Fruit fly (Drosophila melanogaster) whole organism, embryonic: ENCODE results near the gene CG15333.
A peak's percentile ranks its signal among the peaks of the same experiment; 100 is the strongest.

Experiments
- Ada2b ChIP-seq: fragments of 200-800 bp; sonication (Bioruptor generic); IDR thresholded peaks from 2 replicates; pipeline ENCODE4 v1.3.6; 2022; ENCODE audit warnings: missing biosample characterization, missing genetic modification characterization
- Aef1 ChIP-seq: fragments of 200-800 bp; sonication (Bioruptor generic); IDR thresholded peaks from 3 replicates; pipeline ENCODE4 v1.3.6; 2022; ENCODE audit warnings: missing biosample characterization, missing genetic modification characterization
- Atf6 ChIP-seq: fragments of 200-800 bp; sonication (Bioruptor generic); IDR thresholded peaks from 2 replicates; pipeline ENCODE4 v1.3.6; 2022; ENCODE audit warnings: missing biosample characterization, missing genetic modification characterization
- Bgb ChIP-seq: fragments of 200-800 bp; sonication (Bioruptor generic); IDR thresholded peaks from 2 replicates; pipeline ENCODE4 v1.3.6; 2022; ENCODE audit warnings: missing biosample characterization, missing genetic modification characterization; ENCODE audit not compliant: partially characterized antibody
- CG12071 ChIP-seq: fragments of 200-800 bp; sonication (Bioruptor generic); optimal IDR thresholded peaks from 3 replicates; lab custom pipeline; 2018; ENCODE audit warnings: missing biosample characterization, mild to moderate bottlenecking, missing genetic modification characterization
- CG12299 ChIP-seq: fragments of 200-800 bp; sonication (Bioruptor generic); optimal IDR thresholded peaks from 2 replicates; lab custom pipeline; 2018; ENCODE audit warnings: missing biosample characterization, mild to moderate bottlenecking, missing genetic modification characterization
- CG12769 ChIP-seq: fragments of 200-800 bp; sonication (Bioruptor generic); optimal IDR thresholded peaks from 2 replicates; lab custom pipeline; 2019; ENCODE audit warnings: missing biosample characterization, mild to moderate bottlenecking, missing genetic modification characterization, moderate library complexity
- CG1603 ChIP-seq: fragments of 200-800 bp; sonication (Bioruptor generic); optimal IDR thresholded peaks from 2 replicates; lab custom pipeline; 2019; ENCODE audit warnings: missing biosample characterization, mild to moderate bottlenecking, missing genetic modification characterization, moderate library complexity
- CG1792 ChIP-seq: fragments of 200-800 bp; sonication (Bioruptor generic); optimal IDR thresholded peaks from 2 replicates; lab custom pipeline; 2016; ENCODE audit warnings: missing biosample characterization, missing genetic modification characterization
- CG2120 ChIP-seq: fragments of 200-800 bp; sonication (Bioruptor generic); optimal IDR thresholded peaks from 3 replicates; lab custom pipeline; 2016; ENCODE audit warnings: missing biosample characterization, missing genetic modification characterization
- CG3163 ChIP-seq: fragments of 200-800 bp; sonication (Bioruptor generic); optimal IDR thresholded peaks from 3 replicates; lab custom pipeline; 2016; ENCODE audit warnings: missing biosample characterization, missing genetic modification characterization
- CG32532 ChIP-seq: fragments of 200-800 bp; sonication (Bioruptor generic); IDR thresholded peaks from 2 replicates; pipeline ENCODE4 v1.3.6; 2022; ENCODE audit warnings: missing biosample characterization, missing genetic modification characterization
- CG32767 ChIP-seq: fragments of 200-800 bp; sonication (Bioruptor generic); IDR thresholded peaks from 2 replicates; pipeline ENCODE4 v1.3.6; 2022; ENCODE audit warnings: missing biosample characterization, missing genetic modification characterization
- CG4360 ChIP-seq: fragments of 200-800 bp; sonication (Bioruptor generic); IDR thresholded peaks from 2 replicates; pipeline ENCODE4 v1.3.6; 2022; ENCODE audit warnings: missing biosample characterization, missing genetic modification characterization
- CG4617 ChIP-seq: fragments of 200-800 bp; sonication (Bioruptor generic); optimal IDR thresholded peaks from 3 replicates; lab custom pipeline; 2016; ENCODE audit warnings: missing biosample characterization, missing genetic modification characterization, borderline replicate concordance
- CG6683 ChIP-seq: fragments of 200-800 bp; sonication (Bioruptor generic); optimal IDR thresholded peaks from 2 replicates; lab custom pipeline; 2017; ENCODE audit warnings: missing biosample characterization, mild to moderate bottlenecking, missing genetic modification characterization, missing genetic modification reagents
- CG7786 ChIP-seq: fragments of 200-800 bp; sonication (Bioruptor generic); optimal IDR thresholded peaks from 2 replicates; lab custom pipeline; 2016; ENCODE audit warnings: missing biosample characterization, missing genetic modification characterization
- CG8359 ChIP-seq: fragments of 200-800 bp; sonication (Bioruptor generic); optimal IDR thresholded peaks from 2 replicates; lab custom pipeline; 2017; ENCODE audit warnings: missing biosample characterization, mild to moderate bottlenecking, missing genetic modification characterization, borderline replicate concordance
- CG8765 ChIP-seq: fragments of 200-800 bp; sonication (Bioruptor generic); IDR thresholded peaks from 2 replicates; pipeline ENCODE4 v1.3.6; 2022; ENCODE audit warnings: missing biosample characterization, missing genetic modification characterization
- CG9437 ChIP-seq: fragments of 200-800 bp; sonication (Bioruptor generic); optimal IDR thresholded peaks from 2 replicates; lab custom pipeline; 2018; ENCODE audit warnings: missing biosample characterization, mild to moderate bottlenecking, missing genetic modification characterization
- CHES-1-like ChIP-seq: fragments of 200-800 bp; sonication (Bioruptor generic); optimal IDR thresholded peaks from 2 replicates; lab custom pipeline; 2016; ENCODE audit warnings: missing biosample characterization, missing genetic modification characterization
- Dip3 ChIP-seq: fragments of 200-800 bp; sonication (Bioruptor generic); optimal IDR thresholded peaks from 3 replicates; lab custom pipeline; 2016; ENCODE audit warnings: missing biosample characterization, missing genetic modification characterization
- HmgD ChIP-seq: fragments of 200-800 bp; sonication (Bioruptor generic); optimal IDR thresholded peaks from 3 replicates; lab custom pipeline; 2016; ENCODE audit warnings: missing biosample characterization, missing genetic modification characterization
- Hr39 ChIP-seq: fragments of >200 bp; optimal IDR thresholded peaks from 2 replicates; lab custom pipeline; 2017
- Hr78 ChIP-seq, 2 experiments: fragments of 200-800 bp in 1 of 2; fragments of >200 bp in 1 of 2; sonication (Bioruptor generic) in 1 of 2; optimal IDR thresholded peaks; 2 replicates each; lab custom pipeline; 2017 to 2019; ENCODE audit warnings: missing biosample characterization in 2 of 2, missing genetic modification characterization in 2 of 2, mild to moderate bottlenecking in 1 of 2, moderate library complexity in 1 of 2
- Lpt ChIP-seq: fragments of >200 bp; optimal IDR thresholded peaks from 2 replicates; lab custom pipeline; 2018; ENCODE audit warnings: missing biosample characterization, missing genetic modification characterization
- MBD-R2 ChIP-seq: fragments of 200-800 bp; sonication (Bioruptor generic); IDR thresholded peaks from 2 replicates; pipeline ENCODE4 v1.3.6; 2022; ENCODE audit warnings: missing biosample characterization, missing genetic modification characterization
- MTF-1 ChIP-seq: fragments of 200-800 bp; sonication (Bioruptor generic); optimal IDR thresholded peaks from 2 replicates; lab custom pipeline; 2018; ENCODE audit warnings: missing biosample characterization, mild to moderate bottlenecking, missing genetic modification characterization, borderline replicate concordance
- Max ChIP-seq: fragments of 200-800 bp; sonication (Bioruptor generic); optimal IDR thresholded peaks from 2 replicates; lab custom pipeline; 2016; ENCODE audit warnings: missing biosample characterization, mild to moderate bottlenecking, missing genetic modification characterization
- Med ChIP-seq: fragments of 200-800 bp; sonication (Bioruptor generic); peaks from one replicate; lab custom pipeline; 2016; ENCODE audit warnings: missing biosample characterization, missing genetic modification characterization, mild to moderate bottlenecking, inconsistent platforms, moderate library complexity
- NK7.1 ChIP-seq: fragments of 200-800 bp; sonication (Bioruptor generic); optimal IDR thresholded peaks from 3 replicates; lab custom pipeline; 2016; ENCODE audit warnings: missing biosample characterization, missing genetic modification characterization
- Opbp ChIP-seq: fragments of 200-800 bp; sonication (Bioruptor generic); IDR thresholded peaks from 3 replicates; pipeline ENCODE4 v1.3.6; 2022; ENCODE audit warnings: missing biosample characterization, missing genetic modification characterization; ENCODE audit not compliant: partially characterized antibody
- Pdp1 ChIP-seq, 2 experiments: fragments of 200-800 bp; sonication (Bioruptor generic); optimal IDR thresholded peaks; 3 replicates each; lab custom pipeline; 2016; ENCODE audit warnings: missing biosample characterization in 2 of 2, missing genetic modification characterization in 2 of 2, mild to moderate bottlenecking in 1 of 2, moderate library complexity in 1 of 2
- Rfx ChIP-seq: fragments of 200-800 bp; sonication (Bioruptor generic); IDR thresholded peaks from 2 replicates; pipeline ENCODE4 v1.3.6; 2022; ENCODE audit warnings: missing biosample characterization, missing genetic modification characterization
- ash1 ChIP-seq: fragments of 200-800 bp; sonication (Bioruptor generic); optimal IDR thresholded peaks from 2 replicates; lab custom pipeline; 2018; ENCODE audit warnings: missing biosample characterization, mild to moderate bottlenecking, missing genetic modification characterization
- chinmo ChIP-seq: fragments of 200-800 bp; sonication (Bioruptor generic); IDR thresholded peaks from 4 replicates; pipeline ENCODE4 v1.3.6; 2022; ENCODE audit warnings: missing biosample characterization, missing genetic modification characterization; ENCODE audit not compliant: partially characterized antibody
- ci ChIP-seq: fragments of 200-800 bp; sonication (Bioruptor generic); IDR thresholded peaks from 3 replicates; pipeline ENCODE4 v1.3.6; 2022; ENCODE audit warnings: missing biosample characterization, missing genetic modification characterization
- corto ChIP-seq: fragments of 200-800 bp; sonication (Bioruptor generic); optimal IDR thresholded peaks from 2 replicates; lab custom pipeline; 2016; ENCODE audit warnings: missing biosample characterization, mild to moderate bottlenecking, missing genetic modification characterization, moderate library complexity
- cwo ChIP-seq: fragments of 200-800 bp; sonication (Bioruptor generic); optimal IDR thresholded peaks from 3 replicates; lab custom pipeline; 2017; ENCODE audit warnings: missing biosample characterization, missing genetic modification characterization, mild to moderate bottlenecking, moderate library complexity, missing genetic modification reagents
- en ChIP-seq: fragments of 200-800 bp; sonication (Bioruptor generic); optimal IDR thresholded peaks from 2 replicates; lab custom pipeline; 2016; ENCODE audit warnings: missing biosample characterization, missing genetic modification characterization
- gcm ChIP-seq: fragments of 200-800 bp; sonication (Bioruptor generic); optimal IDR thresholded peaks from 2 replicates; lab custom pipeline; 2019; ENCODE audit warnings: missing biosample characterization, mild to moderate bottlenecking, missing genetic modification characterization, moderate library complexity
- lab ChIP-seq: fragments of 200-800 bp; sonication (Bioruptor generic); optimal IDR thresholded peaks from 3 replicates; lab custom pipeline; 2017; ENCODE audit warnings: missing biosample characterization, missing genetic modification characterization, mild to moderate bottlenecking, moderate library complexity, missing genetic modification reagents
- oc ChIP-seq: fragments of 200-800 bp; sonication (Bioruptor generic); optimal IDR thresholded peaks from 2 replicates; lab custom pipeline; 2018; ENCODE audit warnings: missing biosample characterization, mild to moderate bottlenecking, missing genetic modification characterization, moderate library complexity
- otp ChIP-seq: fragments of 200-800 bp; sonication (Bioruptor generic); IDR thresholded peaks from 3 replicates; pipeline ENCODE4, ENCODE4 v1.3.6; 2022; ENCODE audit warnings: missing biosample characterization, missing genetic modification characterization
- pzg ChIP-seq: fragments of 200-800 bp; sonication (Bioruptor generic); optimal IDR thresholded peaks from 3 replicates; lab custom pipeline; 2018; ENCODE audit warnings: missing biosample characterization, mild to moderate bottlenecking, missing genetic modification characterization, moderate library complexity
- row ChIP-seq: fragments of 200-800 bp; sonication (Bioruptor generic); IDR thresholded peaks from 3 replicates; pipeline ENCODE4 v1.3.6; 2022; ENCODE audit warnings: missing biosample characterization, missing genetic modification characterization
- stc ChIP-seq: fragments of 200-800 bp; sonication (Bioruptor generic); IDR thresholded peaks from 2 replicates; pipeline ENCODE4 v1.3.6; 2022; ENCODE audit warnings: missing biosample characterization, missing genetic modification characterization
- twi ChIP-seq: fragments of 200-800 bp; optimal IDR thresholded peaks from 2 replicates; lab custom pipeline; 2019; ENCODE audit warnings: missing biosample characterization, mild to moderate bottlenecking, missing genetic modification characterization, moderate library complexity
- z ChIP-seq: fragments of 200-800 bp; sonication (Bioruptor generic); IDR thresholded peaks from 3 replicates; pipeline ENCODE4 v1.3.6; 2022; ENCODE audit warnings: missing biosample characterization, missing genetic modification characterization

The CG15333 gene

DNA sequence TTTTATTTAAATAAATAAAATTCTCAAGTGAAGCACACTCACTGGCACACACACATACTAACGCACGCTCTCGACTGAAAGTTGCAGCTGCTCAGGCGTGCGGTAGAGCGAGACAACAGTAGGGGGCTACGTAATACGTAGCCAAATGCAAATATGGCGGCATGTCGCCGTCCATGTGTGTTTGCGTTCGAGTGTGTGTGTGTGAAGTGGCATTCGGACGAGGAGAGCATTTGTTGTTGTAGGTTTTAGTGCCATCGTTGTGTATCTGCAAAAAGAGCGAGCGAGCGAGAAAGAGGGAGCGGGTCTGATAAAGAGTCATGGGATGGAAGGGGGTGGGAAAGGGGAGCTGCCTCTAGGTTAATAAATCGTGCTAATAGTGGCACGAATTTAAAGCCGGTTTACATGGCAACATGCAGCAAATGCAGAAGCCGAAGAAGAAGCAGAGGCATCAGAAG is 37.3 kb upstream of the CG15333 start:
- TF ChIP-seq CG6683 (GFP tag; lab: Kevin White, UChicago) (peak; percentile 12), MTF-1 (GFP tag; lab: Kevin White, UChicago) (no peak), Max (peak; percentile 29), gcm (peak; percentile 28), row (GFP tag; lab: Robert Waterston, UW) (peak; percentile 7; the same call in 1 of the 3 replicates), Hr78 (GFP tag; optimal IDR thresholded peaks at IDR 0.05; lab: Kevin White, UChicago) (peak in 1 of 2 experiments; percentile 19), Aef1 (GFP tag; lab: Robert Waterston, UW) (0 out of 3 replicates have a peak, but pooled peaks have one; percentile 25), NK7.1 (GFP tag; lab: Kevin White, UChicago) (no peak), cwo (GFP tag; lab: Kevin White, UChicago) (peak; percentile 19), Atf6 (GFP tag; lab: Robert Waterston, UW) (no peak), otp (0 out of 3 replicates have a peak, but pooled peaks have one; percentile 34), CG8765 (GFP tag; lab: Robert Waterston, UW) (peak; percentile 37; the same call in 1 of the 2 replicates), Dip3 (GFP tag; lab: Kevin White, UChicago) (no peak), pzg (GFP tag; lab: Kevin White, UChicago) (peak; percentile 14), CG4360 (peak; percentile 92), corto (peak; percentile 32), CG12769 (tag; lab: Kevin White, UChicago) (peak; percentile 29), Pdp1 (GFP tag; optimal IDR thresholded peaks at IDR 0.05; lab: Kevin White, UChicago) (peak in 1 of 2 experiments; percentile 87), Hr39 (lab: Kevin White, UChicago) (no peak), twi (tag; lab: Kevin White, UChicago) (peak; percentile 55), CG7786 (GFP tag; lab: Kevin White, UChicago) (no peak), Rfx (GFP tag; lab: Robert Waterston, UW) (0 out of 2 replicates have a peak, but pooled peaks have one; percentile 23), CG9437 (peak; percentile 98), CG4617 (no peak), Ada2b (GFP tag; lab: Robert Waterston, UW) (no peak), CG3163 (GFP tag; lab: Kevin White, UChicago) (peak; percentile 35), lab (GFP tag; lab: Kevin White, UChicago) (peak; percentile 15), CG2120 (GFP tag; lab: Kevin White, UChicago) (no peak), z (GFP tag; lab: Robert Waterston, UW) (peak; percentile 63; the same call in 2 of the 3 replicates), stc (GFP tag; lab: Robert Waterston, UW) (0 out of 2 replicates have a peak, but pooled peaks have one; percentile 18), Bgb (GFP tag; lab: Robert Waterston, UW) (peak; percentile 29; the same call in 1 of the 2 replicates), Opbp (GFP tag; lab: Robert Waterston, UW) (peak; percentile 38; the same call in 1 of the 3 replicates), CHES-1-like (GFP tag; lab: Kevin White, UChicago) (no peak), HmgD (no peak), CG1792 (GFP tag; lab: Kevin White, UChicago) (no peak), ash1 (GFP tag; lab: Kevin White, UChicago) (peak; percentile 68), en (GFP tag; lab: Kevin White, UChicago) (no peak), oc (tag; lab: Kevin White, UChicago) (peak; percentile 31), CG12071 (GFP tag; lab: Kevin White, UChicago) (no peak), CG8359 (GFP tag; lab: Kevin White, UChicago) (no peak), CG32532 (GFP tag; lab: Robert Waterston, UW) (peak; percentile 40; the same call in 1 of the 2 replicates), chinmo (peak; percentile 99), CG1603 (tag; lab: Kevin White, UChicago) (peak; percentile 22), CG32767 (GFP tag; lab: Robert Waterston, UW) (peak; percentile 64), Med (GFP tag; lab: Kevin White, UChicago) (peak; percentile 84), ci (GFP tag; lab: Robert Waterston, UW) (peak; percentile 67; the same call in 2 of the 3 replicates), Lpt (no peak), MBD-R2 (GFP tag; lab: Robert Waterston, UW) (0 out of 2 replicates have a peak, but pooled peaks have one; percentile 16), CG12299 (tag; lab: Kevin White, UChicago) (no peak)
